Fruit fly (Drosophila melanogaster) whole organism, embryonic: ENCODE data around the gene VhaM9.7-b.
A peak's percentile ranks its signal among the peaks of the same experiment; 100 is the strongest.

Experiments used
- CG10209 ChIP-seq: fragments of 200-800 bp; sonication (Bioruptor generic); optimal IDR thresholded peaks from 3 replicates; lab custom pipeline; 2017; ENCODE audit warnings: missing biosample characterization, mild to moderate bottlenecking, missing genetic modification characterization, missing genetic modification reagents
- CG10267 ChIP-seq: fragments of 200-800 bp; sonication (Bioruptor generic); optimal IDR thresholded peaks from 2 replicates; lab custom pipeline; 2018; ENCODE audit warnings: missing biosample characterization, mild to moderate bottlenecking, missing genetic modification characterization, moderate library complexity
- CG12071 ChIP-seq: fragments of 200-800 bp; sonication (Bioruptor generic); optimal IDR thresholded peaks from 3 replicates; lab custom pipeline; 2018; ENCODE audit warnings: missing biosample characterization, mild to moderate bottlenecking, missing genetic modification characterization
- CG13775 ChIP-seq: fragments of 200-800 bp; sonication (Bioruptor generic); optimal IDR thresholded peaks from 3 replicates; lab custom pipeline; 2017; ENCODE audit warnings: missing biosample characterization, mild to moderate bottlenecking, missing genetic modification characterization
- CG14667 ChIP-seq: fragments of 200-800 bp; sonication (Bioruptor generic); IDR thresholded peaks from 2 replicates; pipeline ENCODE4 v1.3.6; 2022; ENCODE audit warnings: missing biosample characterization, missing genetic modification characterization
- CG15479 ChIP-seq: fragments of 200-800 bp; sonication (Bioruptor generic); optimal IDR thresholded peaks from 3 replicates; lab custom pipeline; 2019; ENCODE audit warnings: missing biosample characterization, mild to moderate bottlenecking, missing genetic modification characterization, moderate library complexity
- CG15601 ChIP-seq: fragments of 200-800 bp; sonication (Bioruptor generic); optimal IDR thresholded peaks from 3 replicates; lab custom pipeline; 2019; ENCODE audit warnings: missing biosample characterization, mild to moderate bottlenecking, missing genetic modification characterization, moderate library complexity
- CG1602 ChIP-seq: fragments of 200-800 bp; sonication (Bioruptor generic); optimal IDR thresholded peaks from 3 replicates; lab custom pipeline; 2016; ENCODE audit warnings: missing biosample characterization, missing genetic modification characterization
- CG6689 ChIP-seq: fragments of 200-800 bp; sonication (Bioruptor generic); IDR thresholded peaks from 2 replicates; pipeline ENCODE4 v1.3.6; 2022; ENCODE audit warnings: missing biosample characterization, missing genetic modification characterization
- CG9609 ChIP-seq: fragments of 200-800 bp; sonication (Bioruptor generic); optimal IDR thresholded peaks from 3 replicates; lab custom pipeline; 2016; ENCODE audit warnings: missing biosample characterization, missing genetic modification characterization
- D19B ChIP-seq: fragments of 200-800 bp; sonication (Bioruptor generic); optimal IDR thresholded peaks from 2 replicates; lab custom pipeline; 2017; ENCODE audit warnings: missing biosample characterization, mild to moderate bottlenecking, missing genetic modification characterization
- Deaf1 ChIP-seq: fragments of 200-800 bp; optimal IDR thresholded peaks from 3 replicates; lab custom pipeline; 2019; ENCODE audit warnings: missing biosample characterization, mild to moderate bottlenecking, missing genetic modification characterization, moderate library complexity
- Dll ChIP-seq: fragments of 200-800 bp; sonication (Bioruptor generic); IDR thresholded peaks from 4 replicates; pipeline ENCODE4 v1.3.6; 2022; ENCODE audit warnings: missing biosample characterization, missing genetic modification characterization; ENCODE audit not compliant: partially characterized antibody
- Drgx ChIP-seq: fragments of 200-800 bp; sonication (Bioruptor generic); IDR thresholded peaks from 2 replicates; pipeline ENCODE4 v1.3.6; 2022; ENCODE audit warnings: missing biosample characterization, missing genetic modification characterization
- Ets65A ChIP-seq: fragments of 200-800 bp; sonication (Bioruptor generic); peaks from one replicate; lab custom pipeline; 2016; ENCODE audit warnings: missing biosample characterization, missing genetic modification characterization
- Fer1 ChIP-seq: fragments of 200-800 bp; sonication (Bioruptor generic); optimal IDR thresholded peaks from 2 replicates; lab custom pipeline; 2017; ENCODE audit warnings: missing biosample characterization, mild to moderate bottlenecking, missing genetic modification characterization
- Hmx ChIP-seq: fragments of 200-800 bp; sonication (Bioruptor generic); optimal IDR thresholded peaks from 2 replicates; lab custom pipeline; 2016; ENCODE audit warnings: missing biosample characterization, missing genetic modification characterization
- Hr78 ChIP-seq, 2 experiments: fragments of 200-800 bp in 1 of 2; fragments of >200 bp in 1 of 2; sonication (Bioruptor generic) in 1 of 2; optimal IDR thresholded peaks; 2 replicates each; lab custom pipeline; 2017 to 2019; ENCODE audit warnings: missing biosample characterization in 2 of 2, missing genetic modification characterization in 2 of 2, mild to moderate bottlenecking in 1 of 2, moderate library complexity in 1 of 2
- Kr ChIP-seq: fragments of 200-800 bp; sonication (Bioruptor generic); optimal IDR thresholded peaks from 2 replicates; lab custom pipeline; 2017; ENCODE audit warnings: missing biosample characterization, mild to moderate bottlenecking, missing genetic modification characterization
- Med ChIP-seq: fragments of 200-800 bp; sonication (Bioruptor generic); peaks from one replicate; lab custom pipeline; 2016; ENCODE audit warnings: missing biosample characterization, missing genetic modification characterization, mild to moderate bottlenecking, inconsistent platforms, moderate library complexity
- Nf-YA ChIP-seq: fragments of 200-800 bp; sonication (Bioruptor generic); IDR thresholded peaks from 2 replicates; pipeline ENCODE4 v1.3.6; 2022; ENCODE audit warnings: missing biosample characterization, missing genetic modification characterization
- Pdp1 ChIP-seq, 2 experiments: fragments of 200-800 bp; sonication (Bioruptor generic); optimal IDR thresholded peaks; 3 replicates each; lab custom pipeline; 2016; ENCODE audit warnings: missing biosample characterization in 2 of 2, missing genetic modification characterization in 2 of 2, mild to moderate bottlenecking in 1 of 2, moderate library complexity in 1 of 2
- br ChIP-seq: fragments of >200 bp; optimal IDR thresholded peaks from 2 replicates; lab custom pipeline; 2017
- chif ChIP-seq, 2 experiments: fragments of 200-800 bp; sonication (Bioruptor generic); optimal IDR thresholded peaks; 3 replicates each; lab custom pipeline; 2016; ENCODE audit warnings: missing biosample characterization in 2 of 2, missing genetic modification characterization in 2 of 2
- chm ChIP-seq: fragments of 200-800 bp; sonication (Bioruptor generic); IDR thresholded peaks from 2 replicates; pipeline ENCODE4 v1.3.6; 2022; ENCODE audit warnings: missing biosample characterization, missing genetic modification characterization
- danr ChIP-seq: fragments of 200-800 bp; sonication (Bioruptor generic); IDR thresholded peaks from 2 replicates; pipeline ENCODE4 v1.3.6; 2022; ENCODE audit warnings: missing biosample characterization, missing genetic modification characterization
- dmrt11E ChIP-seq: fragments of 200-800 bp; sonication (Bioruptor generic); optimal IDR thresholded peaks from 3 replicates; lab custom pipeline; 2018; ENCODE audit warnings: missing biosample characterization, mild to moderate bottlenecking, missing genetic modification characterization, moderate library complexity
- dmrt99B ChIP-seq: fragments of 200-800 bp; sonication (Bioruptor generic); optimal IDR thresholded peaks from 2 replicates; lab custom pipeline; 2018; ENCODE audit warnings: missing biosample characterization, mild to moderate bottlenecking, missing genetic modification characterization, moderate library complexity
- gcm2 ChIP-seq: fragments of 200-800 bp; sonication (Bioruptor generic); optimal IDR thresholded peaks from 2 replicates; lab custom pipeline; 2016; ENCODE audit warnings: missing biosample characterization, missing genetic modification characterization
- gfzf ChIP-seq: fragments of 200-800 bp; sonication (Bioruptor generic); optimal IDR thresholded peaks from 2 replicates; lab custom pipeline; 2016; ENCODE audit warnings: missing biosample characterization, mild to moderate bottlenecking, missing genetic modification characterization, moderate library complexity
- hb ChIP-seq: fragments of 200-800 bp; sonication (Bioruptor generic); IDR thresholded peaks from 3 replicates; pipeline ENCODE4 v1.3.6; 2022; ENCODE audit warnings: missing biosample characterization, missing genetic modification characterization; ENCODE audit not compliant: partially characterized antibody
- kni ChIP-seq: fragments of 200-800 bp; sonication (Bioruptor generic); optimal IDR thresholded peaks from 3 replicates; lab custom pipeline; 2017; ENCODE audit warnings: mild to moderate bottlenecking, missing biosample characterization, missing genetic modification reagents, missing genetic modification characterization
- knrl ChIP-seq: fragments of 200-800 bp; sonication (Bioruptor generic); IDR thresholded peaks from 3 replicates; pipeline ENCODE4 v1.3.6; 2022; ENCODE audit warnings: missing biosample characterization, missing genetic modification characterization; ENCODE audit not compliant: partially characterized antibody
- otp ChIP-seq: fragments of 200-800 bp; sonication (Bioruptor generic); IDR thresholded peaks from 3 replicates; pipeline ENCODE4, ENCODE4 v1.3.6; 2022; ENCODE audit warnings: missing biosample characterization, missing genetic modification characterization
- pfk ChIP-seq: fragments of 200-800 bp; sonication (Bioruptor generic); optimal IDR thresholded peaks from 2 replicates; lab custom pipeline; 2018; ENCODE audit warnings: missing biosample characterization, mild to moderate bottlenecking, missing genetic modification characterization, moderate library complexity
- phol ChIP-seq: fragments of 200-800 bp; sonication (Bioruptor generic); optimal IDR thresholded peaks from 3 replicates; lab custom pipeline; 2018; ENCODE audit warnings: missing biosample characterization, mild to moderate bottlenecking, missing genetic modification characterization, moderate library complexity
- salm ChIP-seq: fragments of 200-800 bp; sonication (Bioruptor generic); optimal IDR thresholded peaks from 2 replicates; lab custom pipeline; 2018; ENCODE audit warnings: missing biosample characterization, mild to moderate bottlenecking, missing genetic modification characterization
- sens ChIP-seq: fragments of 200-800 bp; sonication (Bioruptor generic); peaks from one replicate; lab custom pipeline; 2016; ENCODE audit warnings: missing biosample characterization, missing genetic modification characterization
- shn ChIP-seq: fragments of 200-800 bp; sonication (Bioruptor generic); optimal IDR thresholded peaks from 3 replicates; lab custom pipeline; 2016; ENCODE audit warnings: missing biosample characterization, missing genetic modification characterization
- ttk ChIP-seq: fragments of 200-800 bp; sonication (Bioruptor generic); IDR thresholded peaks from 2 replicates; pipeline ENCODE4 v2.1.2; 2022; ENCODE audit warnings: missing biosample characterization, missing genetic modification characterization
- tup ChIP-seq: fragments of 200-800 bp; sonication (Bioruptor generic); optimal IDR thresholded peaks from 2 replicates; lab custom pipeline; 2016; ENCODE audit warnings: missing biosample characterization, mild to moderate bottlenecking, missing genetic modification characterization, moderate library complexity
- vnd ChIP-seq: fragments of 200-800 bp; sonication (Bioruptor generic); IDR thresholded peaks from 3 replicates; pipeline ENCODE4 v1.3.6; 2022; ENCODE audit warnings: missing biosample characterization, missing genetic modification characterization; ENCODE audit not compliant: partially characterized antibody

The VhaM9.7-b gene

dm6 chr3L:21558176-21558871 lies 18.7 kb downstream of the VhaM9.7-b start, which contains the start of gene CG7173 (continued):
- TF ChIP-seq kni (GFP tag; lab: Kevin White, UChicago), result no peak

- no peak for TF ChIP-seq hb (GFP tag; lab: Robert Waterston, UW)
- no peak for TF ChIP-seq dmrt99B (tag; lab: Kevin White, UChicago)
- TF ChIP-seq CG15479 (GFP tag; lab: Kevin White, UChicago), result no peak
- TF ChIP-seq D19B, result peak; percentile 22
- no peak for TF ChIP-seq chm (GFP tag; lab: Robert Waterston, UW)
- peak; percentile 37 for TF ChIP-seq Ets65A
These were observed 22.4 kb downstream of the VhaM9.7-b start, which contains the start of gene CapaR for dm6 chr3L:21562081-21562480. Gene CapaR, minus strand, starts transcription at chr3L:21562181.

dm6 chr3L:21565126-21565525 lies 25.5 kb downstream of the VhaM9.7-b start, which contains the start of gene CG7634:
Gene CG7634, plus strand, starts transcription at chr3L:21565426.
- no peak for TF ChIP-seq phol
- TF ChIP-seq danr (GFP tag; lab: Robert Waterston, UW), result no peak
- no peak for TF ChIP-seq pfk (GFP tag; lab: Kevin White, UChicago)
- no peak for TF ChIP-seq Drgx (GFP tag; lab: Robert Waterston, UW)
- TF ChIP-seq knrl (GFP tag; lab: Robert Waterston, UW), result no peak
- no peak for TF ChIP-seq CG1602 (GFP tag; lab: Kevin White, UChicago)
- no peak for TF ChIP-seq CG6689 (GFP tag; lab: Robert Waterston, UW)
- TF ChIP-seq chif (GFP tag; optimal IDR thresholded peaks at IDR 0.05; lab: Kevin White, UChicago), result no peak
- TF ChIP-seq Fer1 (GFP tag; lab: Kevin White, UChicago), result no peak
- TF ChIP-seq dmrt11E (tag; lab: Kevin White, UChicago), result no peak
- no peak for TF ChIP-seq gcm2
- TF ChIP-seq Kr, result no peak
- TF ChIP-seq CG13775, result no peak
- TF ChIP-seq CG12071 (GFP tag; lab: Kevin White, UChicago), result no peak
- no peak for TF ChIP-seq CG9609
- TF ChIP-seq CG10209 (GFP tag; lab: Kevin White, UChicago), result no peak
- no peak for TF ChIP-seq hb (GFP tag; lab: Robert Waterston, UW)
- TF ChIP-seq CG10267, result no peak
- TF ChIP-seq br (lab: Kevin White, UChicago), result no peak
- no peak for TF ChIP-seq CG14667 (GFP tag; lab: Robert Waterston, UW)

dm6 chr3L:21568254-21568653 lies 28.6 kb downstream of the VhaM9.7-b start:
- TF ChIP-seq Med (GFP tag; lab: Kevin White, UChicago), result peak; percentile 65
- TF ChIP-seq Pdp1 (GFP tag; optimal IDR thresholded peaks at IDR 0.05; lab: Kevin White, UChicago), result peak in 1 of 2 experiments; percentile 92
- no peak for TF ChIP-seq tup (GFP tag; lab: Kevin White, UChicago)
- no peak for TF ChIP-seq CG15601 (tag; lab: Kevin White, UChicago)
- TF ChIP-seq Hr78 (GFP tag; optimal IDR thresholded peaks at IDR 0.05; lab: Kevin White, UChicago), result no peak
- TF ChIP-seq Nf-YA (GFP tag; lab: Robert Waterston, UW), result no peak
- peak; percentile 85 for TF ChIP-seq Ets65A
- peak; percentile 44 for TF ChIP-seq sens (GFP tag; lab: Kevin White, UChicago)
- no peak for TF ChIP-seq salm (tag; lab: Kevin White, UChicago)
- TF ChIP-seq vnd (GFP tag; lab: Robert Waterston, UW), result no peak
- no peak for TF ChIP-seq shn (GFP tag; lab: Kevin White, UChicago)
- no peak for TF ChIP-seq Hmx
- no peak for TF ChIP-seq otp (GFP tag; lab: Robert Waterston, UW)
- no peak for TF ChIP-seq ttk (GFP tag; lab: Robert Waterston, UW)
- TF ChIP-seq gfzf (GFP tag; lab: Kevin White, UChicago), result no peak
- no peak for TF ChIP-seq Dll (GFP tag; lab: Robert Waterston, UW)
- TF ChIP-seq CG13775, result no peak
- no peak for TF ChIP-seq Deaf1 (tag; lab: Kevin White, UChicago)
